Worm (Caenorhabditis elegans) whole organism, late embryonic: ENCODE measurements around the gene ZK673.11.

Source experiments
- C08G9.2 ChIP-seq: sonication (generic microtip); optimal IDR thresholded peaks from 2 replicates; lab custom pipeline; 2016; ENCODE audit warnings: mild to moderate bottlenecking, missing genetic modification characterization, moderate library complexity, missing compliant biosample characterization
- F13H6.1 ChIP-seq: sonication (generic microtip); optimal IDR thresholded peaks from 2 replicates; lab custom pipeline; 2016; ENCODE audit warnings: missing genetic modification characterization, missing compliant biosample characterization
- ahr-1 ChIP-seq: sonication (generic microtip); optimal IDR thresholded peaks from 2 replicates; lab custom pipeline; 2016; ENCODE audit warnings: missing genetic modification characterization, missing compliant biosample characterization
- ceh-14 ChIP-seq: sonication (generic microtip); optimal IDR thresholded peaks from 2 replicates; lab custom pipeline; 2016; ENCODE audit warnings: missing genotype, missing genetic modification characterization, missing compliant biosample characterization
- ceh-18 ChIP-seq: sonication (generic microtip); optimal IDR thresholded peaks from 2 replicates; lab custom pipeline; 2016; ENCODE audit warnings: missing genetic modification characterization, missing compliant biosample characterization
- ceh-19 ChIP-seq: fragments of 200-800 bp; sonication (Bioruptor generic); optimal IDR thresholded peaks from 2 replicates; lab custom pipeline; 2018; ENCODE audit warnings: mild to moderate bottlenecking, missing genetic modification characterization, missing compliant biosample characterization
- ceh-22 ChIP-seq: sonication (generic microtip); optimal IDR thresholded peaks from 2 replicates; lab custom pipeline; 2017; ENCODE audit warnings: missing biosample characterization, missing genetic modification characterization
- ceh-24 ChIP-seq: sonication (generic microtip); optimal IDR thresholded peaks from 2 replicates; lab custom pipeline; 2016; ENCODE audit warnings: mild to moderate bottlenecking, missing genetic modification characterization, missing compliant biosample characterization
- ceh-30 ChIP-seq: fragments of 150-350 bp; optimal IDR thresholded peaks from 2 replicates; lab custom pipeline; 2014; ENCODE audit warnings: missing biosample characterization, missing genetic modification characterization
- ceh-31 ChIP-seq: sonication (generic microtip); optimal IDR thresholded peaks from 2 replicates; lab custom pipeline; 2016; ENCODE audit warnings: missing genetic modification characterization, missing compliant biosample characterization
- ceh-34 ChIP-seq: sonication (generic microtip); optimal IDR thresholded peaks from 2 replicates; lab custom pipeline; 2016; ENCODE audit warnings: mild to moderate bottlenecking, missing genetic modification characterization, missing compliant biosample characterization
- ceh-45 ChIP-seq: fragments of 200-800 bp; sonication (Bioruptor generic); IDR thresholded peaks from 2 replicates; pipeline ENCODE4 v1.3.6; 2022; ENCODE audit warnings: missing genetic modification reagents, missing genetic modification characterization, missing compliant biosample characterization
- ceh-6 ChIP-seq: fragments of 200-800 bp; sonication (Bioruptor generic); optimal IDR thresholded peaks from 2 replicates; lab custom pipeline; 2018; ENCODE audit warnings: mild to moderate bottlenecking, missing genetic modification characterization, missing compliant biosample characterization
- ceh-9 ChIP-seq: sonication (generic microtip); optimal IDR thresholded peaks from 2 replicates; lab custom pipeline; 2016; ENCODE audit warnings: mild to moderate bottlenecking, missing genetic modification characterization, inconsistent platforms, missing compliant biosample characterization
- che-1 ChIP-seq: sonication (generic microtip); optimal IDR thresholded peaks from 2 replicates; lab custom pipeline; 2016; ENCODE audit warnings: mild to moderate bottlenecking, missing genetic modification characterization, missing compliant biosample characterization
- dmd-4 ChIP-seq: sonication (generic microtip); optimal IDR thresholded peaks from 2 replicates; lab custom pipeline; 2016; ENCODE audit warnings: borderline replicate concordance, missing genetic modification characterization, missing compliant biosample characterization
- elt-2 ChIP-seq: sonication (generic microtip); optimal IDR thresholded peaks from 2 replicates; lab custom pipeline; 2016; ENCODE audit warnings: missing genetic modification reagents, missing genetic modification characterization, missing compliant biosample characterization
- elt-4 ChIP-seq: sonication (generic microtip); optimal IDR thresholded peaks from 2 replicates; lab custom pipeline; 2016; ENCODE audit warnings: missing genetic modification characterization, missing compliant biosample characterization
- ets-4 ChIP-seq: sonication (generic microtip); optimal IDR thresholded peaks from 2 replicates; lab custom pipeline; 2016; ENCODE audit warnings: missing genetic modification characterization, missing compliant biosample characterization
- eyg-1 ChIP-seq: sonication (generic microtip); optimal IDR thresholded peaks from 2 replicates; lab custom pipeline; 2016; ENCODE audit warnings: missing genotype, missing genetic modification characterization, missing compliant biosample characterization
- fkh-10 ChIP-seq: fragments of 150-350 bp; optimal IDR thresholded peaks from 2 replicates; lab custom pipeline; 2014; ENCODE audit warnings: missing biosample characterization, missing genetic modification reagents, missing genetic modification characterization
- fkh-6 ChIP-seq: sonication (generic microtip); optimal IDR thresholded peaks from 2 replicates; lab custom pipeline; 2016; ENCODE audit warnings: missing genetic modification characterization, missing compliant biosample characterization
- gmeb-2 ChIP-seq: sonication (generic microtip); optimal IDR thresholded peaks from 2 replicates; lab custom pipeline; 2016; ENCODE audit warnings: missing genetic modification characterization, inconsistent platforms, missing compliant biosample characterization
- hlh-13 ChIP-seq: fragments of 200-800 bp; sonication (Bioruptor generic); optimal IDR thresholded peaks from 2 replicates; lab custom pipeline; 2018; ENCODE audit warnings: mild to moderate bottlenecking, missing genetic modification characterization, missing compliant biosample characterization
- hlh-15 ChIP-seq: sonication (generic microtip); optimal IDR thresholded peaks from 2 replicates; lab custom pipeline; 2016; ENCODE audit warnings: missing genetic modification characterization, missing compliant biosample characterization
- hlh-8 ChIP-seq: sonication (generic microtip); optimal IDR thresholded peaks from 2 replicates; lab custom pipeline; 2016; ENCODE audit warnings: missing genotype, missing genetic modification characterization, missing compliant biosample characterization
- lim-6 ChIP-seq: sonication (generic microtip); optimal IDR thresholded peaks from 2 replicates; lab custom pipeline; 2016; ENCODE audit warnings: missing genetic modification characterization, missing compliant biosample characterization
- madf-2 ChIP-seq: sonication (generic microtip); optimal IDR thresholded peaks from 2 replicates; lab custom pipeline; 2017; ENCODE audit warnings: missing genetic modification characterization, missing compliant biosample characterization
- mec-3 ChIP-seq: sonication (generic microtip); optimal IDR thresholded peaks from 2 replicates; lab custom pipeline; 2016; ENCODE audit warnings: borderline replicate concordance, missing genetic modification characterization, missing compliant biosample characterization
- nfya-1 ChIP-seq: sonication (generic microtip); optimal IDR thresholded peaks from 2 replicates; lab custom pipeline; 2017; ENCODE audit warnings: missing genetic modification characterization, mild to moderate bottlenecking, missing compliant biosample characterization, antibody characterized with exemption, moderate library complexity
- nhr-232 ChIP-seq: sonication (generic microtip); optimal IDR thresholded peaks from 2 replicates; lab custom pipeline; 2016; ENCODE audit warnings: missing genetic modification characterization, missing compliant biosample characterization
- odd-2 ChIP-seq: sonication (generic microtip); optimal IDR thresholded peaks from 2 replicates; lab custom pipeline; 2017; ENCODE audit warnings: antibody characterized with exemption, mild to moderate bottlenecking, missing genetic modification characterization, missing compliant biosample characterization
- pag-3 ChIP-seq: sonication (generic microtip); optimal IDR thresholded peaks from 2 replicates; lab custom pipeline; 2016; ENCODE audit warnings: missing compliant biosample characterization, missing genetic modification characterization, borderline replicate concordance
- pat-9 ChIP-seq: fragments of 200-800 bp; sonication (Bioruptor generic); optimal IDR thresholded peaks from 2 replicates; lab custom pipeline; 2018; ENCODE audit warnings: mild to moderate bottlenecking, missing genetic modification characterization, moderate library complexity, missing compliant biosample characterization
- pax-1 ChIP-seq: fragments of 150-350 bp; optimal IDR thresholded peaks from 2 replicates; lab custom pipeline; 2014; ENCODE audit warnings: missing biosample characterization, missing genetic modification characterization
- pha-4 ChIP-seq: fragments of 150-350 bp; optimal IDR thresholded peaks from 2 replicates; lab custom pipeline; 2018; ENCODE audit warnings: missing biosample characterization, missing genetic modification reagents, missing genetic modification characterization
- ref-2 ChIP-seq: sonication (generic microtip); optimal IDR thresholded peaks from 2 replicates; lab custom pipeline; 2016; ENCODE audit warnings: missing genetic modification characterization, missing compliant biosample characterization
- rnt-1 ChIP-seq: sonication (generic microtip); optimal IDR thresholded peaks from 2 replicates; lab custom pipeline; 2016; ENCODE audit warnings: missing genetic modification characterization, missing compliant biosample characterization
- sdc-2 ChIP-seq: sonication (generic microtip); optimal IDR thresholded peaks from 2 replicates; lab custom pipeline; 2016; ENCODE audit warnings: missing genotype, missing genetic modification characterization, missing compliant biosample characterization
- sox-4 ChIP-seq: sonication (generic microtip); optimal IDR thresholded peaks from 2 replicates; lab custom pipeline; 2017; ENCODE audit warnings: mild to moderate bottlenecking, missing genetic modification characterization, inconsistent platforms, missing compliant biosample characterization
- tbx-7 ChIP-seq: sonication (generic microtip); optimal IDR thresholded peaks from 2 replicates; lab custom pipeline; 2016; ENCODE audit warnings: missing genotype, missing genetic modification characterization, missing compliant biosample characterization
- ttx-3 ChIP-seq: sonication (generic microtip); optimal IDR thresholded peaks from 2 replicates; lab custom pipeline; 2016; ENCODE audit warnings: missing genetic modification reagents, missing genetic modification characterization, missing compliant biosample characterization
- unc-3 ChIP-seq, 2 experiments: fragments of 200-800 bp in 1 of 2; sonication (Bioruptor generic) in 1 of 2; sonication (generic microtip) in 1 of 2; conservative IDR thresholded peaks in 1 of 2; optimal IDR thresholded peaks in 1 of 2; 2 replicates each; pipeline versions ENCODE4 v1.3.6 to Lab custom; 2016 to 2022; ENCODE audit warnings: missing compliant biosample characterization in 2 of 2, missing genetic modification characterization in 2 of 2, missing genetic modification reagents in 1 of 2
- unc-42 ChIP-seq: sonication (generic microtip); optimal IDR thresholded peaks from 2 replicates; lab custom pipeline; 2016; ENCODE audit warnings: missing genotype, missing genetic modification characterization, missing compliant biosample characterization
- unc-55 ChIP-seq: sonication (generic microtip); optimal IDR thresholded peaks from 2 replicates; lab custom pipeline; 2017; ENCODE audit warnings: missing biosample characterization, missing genetic modification reagents, missing genetic modification characterization
- unc-86 ChIP-seq: sonication (generic microtip); optimal IDR thresholded peaks from 2 replicates; lab custom pipeline; 2016; ENCODE audit warnings: missing genetic modification characterization, missing compliant biosample characterization
- zip-5 ChIP-seq: sonication (generic microtip); optimal IDR thresholded peaks from 2 replicates; lab custom pipeline; 2016; ENCODE audit warnings: missing genetic modification characterization, missing compliant biosample characterization
- ztf-16 ChIP-seq: sonication (generic microtip); optimal IDR thresholded peaks from 2 replicates; lab custom pipeline; 2017; ENCODE audit warnings: missing genetic modification characterization, missing compliant biosample characterization

ZK673.11 gene

ce11 chrII:10501578-10501977 lies 44.5 kb downstream of the ZK673.11 start:
- TF ChIP-seq C08G9.2 (no peak), mec-3 (tag; lab: Kevin White, UChicago) (no peak), gmeb-2 (tag; lab: Kevin White, UChicago) (no peak), F13H6.1 (peak; percentile 3), unc-42 (tag; lab: Kevin White, UChicago) (no peak), sdc-2 (tag; lab: Kevin White, UChicago) (no peak), unc-86 (no peak), nfya-1 (tag; lab: Kevin White, UChicago) (peak; percentile 25), ceh-31 (tag; lab: Kevin White, UChicago) (peak; percentile 28), ceh-18 (tag; lab: Kevin White, UChicago) (peak; percentile 22), rnt-1 (tag; lab: Kevin White, UChicago) (peak; percentile 44), ceh-30 (tag; lab: Kevin White, UChicago) (no peak), hlh-15 (no peak), elt-2 (tag; lab: Kevin White, UChicago) (no peak), ceh-14 (tag; lab: Kevin White, UChicago) (no peak)

ce11 chrII:10502491-10503063 lies 45.5 kb downstream of the ZK673.11 start, which contains the start of gene myrf-1:
Gene myrf-1, minus strand, starts transcription at chrII:10502541.
- peak; percentile 41 for TF ChIP-seq ceh-14 (tag; lab: Kevin White, UChicago)
- TF ChIP-seq madf-2 (tag; lab: Kevin White, UChicago): peak; percentile 6
- no peak for TF ChIP-seq hlh-13 (GFP tag; lab: Kevin White, UChicago)
- peak; percentile 86 for TF ChIP-seq ceh-34 (tag; lab: Kevin White, UChicago)
- TF ChIP-seq ceh-18 (tag; lab: Kevin White, UChicago): peak; percentile 89
- no peak for TF ChIP-seq fkh-10
- TF ChIP-seq che-1 (tag; lab: Kevin White, UChicago): peak; percentile 27
- no peak for TF ChIP-seq eyg-1 (tag; lab: Kevin White, UChicago)
- TF ChIP-seq unc-55 (GFP tag; lab: Kevin White, UChicago): peak; percentile 15
- peak; percentile 59 for TF ChIP-seq fkh-6 (tag; lab: Kevin White, UChicago)
- TF ChIP-seq pag-3 (tag; lab: Kevin White, UChicago): peak; percentile 8
- no peak for TF ChIP-seq hlh-15
- TF ChIP-seq unc-3 (GFP tag; conservative IDR thresholded peaks at IDR 0.05; lab: Robert Waterston, UW): no peak
- TF ChIP-seq unc-3 (tag; optimal IDR thresholded peaks at IDR 0.05; lab: Kevin White, UChicago): no peak
- TF ChIP-seq pax-1 (tag; lab: Kevin White, UChicago): no peak
- TF ChIP-seq tbx-7 (tag; lab: Kevin White, UChicago): peak; percentile 35
- no peak for TF ChIP-seq dmd-4
- peak; percentile 88 for TF ChIP-seq ceh-31 (tag; lab: Kevin White, UChicago)
- no peak for TF ChIP-seq ceh-45 (GFP tag; lab: Robert Waterston, UW)
- TF ChIP-seq ttx-3 (tag; lab: Kevin White, UChicago): no peak
- no peak for TF ChIP-seq lim-6 (tag; lab: Kevin White, UChicago)
- TF ChIP-seq gmeb-2 (tag; lab: Kevin White, UChicago): no peak
- no peak for TF ChIP-seq ceh-24 (tag; lab: Kevin White, UChicago)
- TF ChIP-seq mec-3 (tag; lab: Kevin White, UChicago): no peak
- peak; percentile 58 for TF ChIP-seq ceh-19 (GFP tag; lab: Kevin White, UChicago)
- TF ChIP-seq sdc-2 (tag; lab: Kevin White, UChicago): peak; percentile 59
- no peak for TF ChIP-seq ztf-16 (tag; lab: Kevin White, UChicago)
- no peak for TF ChIP-seq ceh-22 (tag; lab: Kevin White, UChicago)
- TF ChIP-seq ets-4 (tag; lab: Kevin White, UChicago): peak; percentile 56
- TF ChIP-seq ref-2 (tag; lab: Kevin White, UChicago): peak; percentile 87
- TF ChIP-seq F13H6.1: peak; percentile 77
- TF ChIP-seq unc-42 (tag; lab: Kevin White, UChicago): peak; percentile 70
- TF ChIP-seq hlh-8 (tag; lab: Kevin White, UChicago): peak; percentile 44
- no peak for TF ChIP-seq sox-4 (tag; lab: Kevin White, UChicago)
- TF ChIP-seq pat-9 (tag; lab: Kevin White, UChicago): no peak
- peak; percentile 77 for TF ChIP-seq nfya-1 (tag; lab: Kevin White, UChicago)
- TF ChIP-seq ceh-9 (tag; lab: Kevin White, UChicago): no peak
- TF ChIP-seq ahr-1 (tag; lab: Kevin White, UChicago): no peak
- no peak for TF ChIP-seq zip-5 (tag; lab: Kevin White, UChicago)
- TF ChIP-seq elt-2 (tag; lab: Kevin White, UChicago): peak; percentile 17
- TF ChIP-seq odd-2 (tag; lab: Kevin White, UChicago): no peak
- peak; percentile 40 for TF ChIP-seq nhr-232 (tag; lab: Kevin White, UChicago)
- no peak for TF ChIP-seq pha-4 (tag; lab: Kevin White, UChicago)
- no peak for TF ChIP-seq elt-4
- TF ChIP-seq ceh-6 (GFP tag; lab: Kevin White, UChicago): peak; percentile 21
